Fruit fly (Drosophila melanogaster) whole organism, embryonic: ENCODE measurements around the gene Hpd.

ENCODE experiments used
- Abd-B ChIP-seq: fragments of 200-800 bp; sonication (Bioruptor generic); optimal IDR thresholded peaks from 2 replicates; lab custom pipeline; 2018; ENCODE audit warnings: missing biosample characterization, mild to moderate bottlenecking, missing genetic modification characterization, moderate library complexity
- Adf1 ChIP-seq: fragments of 200-800 bp; sonication (Bioruptor generic); IDR thresholded peaks from 2 replicates; pipeline ENCODE4 v1.3.6; 2022; ENCODE audit warnings: missing biosample characterization, missing genetic modification characterization
- Bgb ChIP-seq: fragments of 200-800 bp; sonication (Bioruptor generic); IDR thresholded peaks from 2 replicates; pipeline ENCODE4 v1.3.6; 2022; ENCODE audit warnings: missing biosample characterization, missing genetic modification characterization; ENCODE audit not compliant: partially characterized antibody
- CG10209 ChIP-seq: fragments of 200-800 bp; sonication (Bioruptor generic); optimal IDR thresholded peaks from 3 replicates; lab custom pipeline; 2017; ENCODE audit warnings: missing biosample characterization, mild to moderate bottlenecking, missing genetic modification characterization, missing genetic modification reagents
- CG11247 ChIP-seq: fragments of 200-800 bp; sonication (Bioruptor generic); IDR thresholded peaks from 2 replicates; pipeline ENCODE4 v1.3.6; 2022; ENCODE audit warnings: missing biosample characterization, missing genetic modification characterization
- CG12769 ChIP-seq: fragments of 200-800 bp; sonication (Bioruptor generic); optimal IDR thresholded peaks from 2 replicates; lab custom pipeline; 2019; ENCODE audit warnings: missing biosample characterization, mild to moderate bottlenecking, missing genetic modification characterization, moderate library complexity
- CG14667 ChIP-seq: fragments of 200-800 bp; sonication (Bioruptor generic); IDR thresholded peaks from 2 replicates; pipeline ENCODE4 v1.3.6; 2022; ENCODE audit warnings: missing biosample characterization, missing genetic modification characterization
- CG14860 ChIP-seq: fragments of 200-800 bp; sonication (Bioruptor generic); IDR thresholded peaks from 3 replicates; pipeline ENCODE4 v1.3.6; 2022; ENCODE audit warnings: missing biosample characterization, missing genetic modification characterization; ENCODE audit not compliant: partially characterized antibody
- CG2116 ChIP-seq: fragments of 200-800 bp; sonication (Bioruptor generic); optimal IDR thresholded peaks from 3 replicates; lab custom pipeline; 2018; ENCODE audit warnings: missing biosample characterization, mild to moderate bottlenecking, missing genetic modification characterization
- CG4617 ChIP-seq: fragments of 200-800 bp; sonication (Bioruptor generic); optimal IDR thresholded peaks from 3 replicates; lab custom pipeline; 2016; ENCODE audit warnings: missing biosample characterization, missing genetic modification characterization, borderline replicate concordance
- CG5245 ChIP-seq: fragments of 200-800 bp; sonication (Bioruptor generic); optimal IDR thresholded peaks from 3 replicates; lab custom pipeline; 2016; ENCODE audit warnings: missing biosample characterization, missing genetic modification characterization
- CG6765 ChIP-seq: fragments of 200-800 bp; sonication (Bioruptor generic); optimal IDR thresholded peaks from 3 replicates; lab custom pipeline; 2017; ENCODE audit warnings: missing biosample characterization, mild to moderate bottlenecking, missing genetic modification characterization
- Dfd ChIP-seq, 2 experiments: fragments of >200 bp; optimal IDR thresholded peaks; 2 replicates each; lab custom pipeline; 2017; ENCODE audit warnings: missing biosample characterization in 2 of 2, missing genetic modification characterization in 2 of 2
- Dip2 ChIP-seq: fragments of 200-800 bp; sonication (Bioruptor generic); IDR thresholded peaks from 2 replicates; pipeline ENCODE4 v1.3.6; 2022; ENCODE audit warnings: missing biosample characterization, missing genetic modification characterization
- Dip3 ChIP-seq: fragments of 200-800 bp; sonication (Bioruptor generic); optimal IDR thresholded peaks from 3 replicates; lab custom pipeline; 2016; ENCODE audit warnings: missing biosample characterization, missing genetic modification characterization
- Doc3 ChIP-seq: fragments of 200-800 bp; sonication (Bioruptor generic); IDR thresholded peaks from 3 replicates; pipeline ENCODE4 v1.3.6; 2022; ENCODE audit warnings: missing biosample characterization, missing genetic modification characterization; ENCODE audit not compliant: partially characterized antibody
- Dref ChIP-seq: fragments of 200-800 bp; sonication (Bioruptor generic); IDR thresholded peaks from 2 replicates; pipeline ENCODE4 v1.3.6; 2022; ENCODE audit warnings: missing biosample characterization, missing genetic modification characterization
- Fer3 ChIP-seq: fragments of 200-800 bp; sonication (Bioruptor generic); optimal IDR thresholded peaks from 2 replicates; lab custom pipeline; 2018; ENCODE audit warnings: missing biosample characterization, mild to moderate bottlenecking, missing genetic modification characterization, moderate library complexity
- Hey ChIP-seq: fragments of 200-800 bp; sonication (Bioruptor generic); optimal IDR thresholded peaks from 3 replicates; lab custom pipeline; 2018; ENCODE audit warnings: missing biosample characterization, mild to moderate bottlenecking, missing genetic modification characterization
- Hsf ChIP-seq: fragments of 200-800 bp; sonication (Bioruptor generic); optimal IDR thresholded peaks from 3 replicates; lab custom pipeline; 2016; ENCODE audit warnings: missing biosample characterization, missing genetic modification characterization
- Lhr ChIP-seq: fragments of 200-800 bp; sonication (Bioruptor generic); optimal IDR thresholded peaks from 3 replicates; lab custom pipeline; 2017; ENCODE audit warnings: mild to moderate bottlenecking, missing biosample characterization, missing genetic modification reagents, missing genetic modification characterization
- Lpt ChIP-seq: fragments of >200 bp; optimal IDR thresholded peaks from 2 replicates; lab custom pipeline; 2018; ENCODE audit warnings: missing biosample characterization, missing genetic modification characterization
- MBD-R2 ChIP-seq: fragments of 200-800 bp; sonication (Bioruptor generic); IDR thresholded peaks from 2 replicates; pipeline ENCODE4 v1.3.6; 2022; ENCODE audit warnings: missing biosample characterization, missing genetic modification characterization
- Max ChIP-seq: fragments of 200-800 bp; sonication (Bioruptor generic); optimal IDR thresholded peaks from 2 replicates; lab custom pipeline; 2016; ENCODE audit warnings: missing biosample characterization, mild to moderate bottlenecking, missing genetic modification characterization
- PHDP ChIP-seq: fragments of 200-800 bp; sonication (Bioruptor generic); optimal IDR thresholded peaks from 3 replicates; lab custom pipeline; 2018; ENCODE audit warnings: missing biosample characterization, mild to moderate bottlenecking, missing genetic modification characterization, moderate library complexity
- Ravus ChIP-seq: fragments of 200-800 bp; sonication (Bioruptor generic); IDR thresholded peaks from 2 replicates; pipeline ENCODE4 v1.3.6; 2022; ENCODE audit warnings: missing biosample characterization, missing genetic modification characterization
- Taf1 ChIP-seq: fragments of 200-800 bp; sonication (Bioruptor generic); IDR thresholded peaks from 2 replicates; pipeline ENCODE4 v1.3.6; 2022; ENCODE audit warnings: missing biosample characterization, missing genetic modification characterization
- Tbp ChIP-seq: fragments of >200 bp; optimal IDR thresholded peaks from 2 replicates; lab custom pipeline; 2018; ENCODE audit warnings: missing biosample characterization, missing genetic modification characterization
- Xbp1 ChIP-seq: fragments of 200-800 bp; sonication (Bioruptor generic); optimal IDR thresholded peaks from 3 replicates; lab custom pipeline; 2016; ENCODE audit warnings: missing biosample characterization, mild to moderate bottlenecking, missing genetic modification characterization
- chinmo ChIP-seq: fragments of 200-800 bp; sonication (Bioruptor generic); IDR thresholded peaks from 4 replicates; pipeline ENCODE4 v1.3.6; 2022; ENCODE audit warnings: missing biosample characterization, missing genetic modification characterization; ENCODE audit not compliant: partially characterized antibody
- cwo ChIP-seq: fragments of 200-800 bp; sonication (Bioruptor generic); optimal IDR thresholded peaks from 3 replicates; lab custom pipeline; 2017; ENCODE audit warnings: missing biosample characterization, missing genetic modification characterization, mild to moderate bottlenecking, moderate library complexity, missing genetic modification reagents
- ems ChIP-seq: fragments of 200-800 bp; sonication (Bioruptor generic); optimal IDR thresholded peaks from 3 replicates; lab custom pipeline; 2016; ENCODE audit warnings: missing biosample characterization, missing genetic modification characterization
- ewg ChIP-seq: fragments of 200-800 bp; sonication (Bioruptor generic); optimal IDR thresholded peaks from 3 replicates; lab custom pipeline; 2017; ENCODE audit warnings: mild to moderate bottlenecking, missing biosample characterization, missing genetic modification reagents, missing genetic modification characterization
- exex ChIP-seq: fragments of 200-800 bp; sonication (Bioruptor generic); optimal IDR thresholded peaks from 4 replicates; lab custom pipeline; 2018; ENCODE audit warnings: missing biosample characterization, mild to moderate bottlenecking, missing genetic modification characterization, moderate library complexity
- gce ChIP-seq: fragments of 200-800 bp; sonication (Bioruptor generic); IDR thresholded peaks from 3 replicates; pipeline ENCODE4 v1.3.6; 2022; ENCODE audit warnings: missing biosample characterization, missing genetic modification characterization
- lilli ChIP-seq: fragments of 200-800 bp; sonication (Bioruptor generic); optimal IDR thresholded peaks from 3 replicates; lab custom pipeline; 2016; ENCODE audit warnings: missing biosample characterization, missing genetic modification characterization
- row ChIP-seq: fragments of 200-800 bp; sonication (Bioruptor generic); IDR thresholded peaks from 3 replicates; pipeline ENCODE4 v1.3.6; 2022; ENCODE audit warnings: missing biosample characterization, missing genetic modification characterization
- sug ChIP-seq: fragments of 200-800 bp; optimal IDR thresholded peaks from 2 replicates; lab custom pipeline; 2019; ENCODE audit warnings: missing biosample characterization, mild to moderate bottlenecking, missing genetic modification characterization, moderate library complexity
- tap ChIP-seq: fragments of 200-800 bp; optimal IDR thresholded peaks from 3 replicates; lab custom pipeline; 2019; ENCODE audit warnings: missing biosample characterization, mild to moderate bottlenecking, missing genetic modification characterization, moderate library complexity
- tgo ChIP-seq: fragments of 200-800 bp; sonication (Bioruptor generic); IDR thresholded peaks from 3 replicates; pipeline ENCODE4 v1.3.6; 2022; ENCODE audit warnings: missing biosample characterization, missing genetic modification characterization
- zfh2 ChIP-seq: fragments of 200-800 bp; sonication (Bioruptor generic); optimal IDR thresholded peaks from 2 replicates; lab custom pipeline; 2016; ENCODE audit warnings: missing biosample characterization, missing genetic modification characterization

The Hpd gene

DNA sequence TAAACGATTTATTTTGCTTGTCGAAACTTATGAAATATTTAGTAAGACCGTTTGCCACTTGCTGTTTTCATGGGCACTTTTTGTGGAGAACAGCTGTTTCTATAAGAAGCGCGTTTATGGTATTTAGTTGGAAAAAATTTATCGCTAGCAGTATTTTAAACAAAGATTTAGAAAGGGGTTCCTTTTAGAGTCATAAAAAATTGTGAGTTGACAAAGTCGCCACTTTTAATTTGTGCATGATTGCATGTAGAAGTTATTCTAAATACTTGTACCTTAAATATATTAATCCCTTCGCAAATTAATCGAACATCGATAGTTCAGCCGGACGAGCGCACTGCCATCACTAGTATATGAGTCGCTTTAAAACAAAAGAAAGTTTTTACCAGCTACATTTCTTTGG, 7.4 kb downstream of the Hpd start, which contains the start of the genes Las and Psn (continued):
- TF ChIP-seq ewg (no peak), Dref (GFP tag; lab: Robert Waterston, UW) (peak; percentile 63), Lpt (GFP tag; lab: Kevin White, UChicago) (no peak), Hsf (GFP tag; lab: Kevin White, UChicago) (peak; percentile 18), gce (GFP tag; lab: Robert Waterston, UW) (no peak), Doc3 (GFP tag; lab: Robert Waterston, UW) (peak; percentile 69), ems (GFP tag; lab: Kevin White, UChicago) (no peak), cwo (no peak), tap (tag; lab: Kevin White, UChicago) (no peak), zfh2 (GFP tag; lab: Kevin White, UChicago) (peak; percentile 27), Dip2 (GFP tag; lab: Robert Waterston, UW) (no peak), exex (no peak), CG2116 (GFP tag; lab: Kevin White, UChicago) (peak; percentile 69), CG10209 (no peak), row (GFP tag; lab: Robert Waterston, UW) (peak; percentile 50), Lhr (GFP tag; lab: Kevin White, UChicago) (peak; percentile 9), Dip3 (GFP tag; lab: Kevin White, UChicago) (no peak), CG5245 (GFP tag; lab: Kevin White, UChicago) (no peak), PHDP (tag; lab: Kevin White, UChicago) (no peak), CG4617 (GFP tag; lab: Kevin White, UChicago) (peak; percentile 51), CG11247 (GFP tag; lab: Robert Waterston, UW) (no peak), Taf1 (GFP tag; lab: Robert Waterston, UW) (no peak), Abd-B (GFP tag; lab: Kevin White, UChicago) (no peak), CG14860 (peak; percentile 50; the same call in 2 of the 3 replicates), tgo (no peak), CG12769 (tag; lab: Kevin White, UChicago) (no peak), Max (GFP tag; lab: Kevin White, UChicago) (no peak), MBD-R2 (GFP tag; lab: Robert Waterston, UW) (peak; percentile 60), CG14667 (GFP tag; lab: Robert Waterston, UW) (no peak), Ravus (GFP tag; lab: Robert Waterston, UW) (no peak), CG6765 (no peak), Fer3 (tag; lab: Kevin White, UChicago) (no peak), Hey (tag; lab: Kevin White, UChicago) (no peak), lilli (peak; percentile 44), Xbp1 (GFP tag; lab: Kevin White, UChicago) (no peak), Dfd (GFP tag; optimal IDR thresholded peaks at IDR 0.05; lab: Kevin White, UChicago) (no peak), Adf1 (no peak), chinmo (GFP tag; lab: Robert Waterston, UW) (no peak)
- TF ChIP-seq, all 482 proteins: peak for 77

DNA sequence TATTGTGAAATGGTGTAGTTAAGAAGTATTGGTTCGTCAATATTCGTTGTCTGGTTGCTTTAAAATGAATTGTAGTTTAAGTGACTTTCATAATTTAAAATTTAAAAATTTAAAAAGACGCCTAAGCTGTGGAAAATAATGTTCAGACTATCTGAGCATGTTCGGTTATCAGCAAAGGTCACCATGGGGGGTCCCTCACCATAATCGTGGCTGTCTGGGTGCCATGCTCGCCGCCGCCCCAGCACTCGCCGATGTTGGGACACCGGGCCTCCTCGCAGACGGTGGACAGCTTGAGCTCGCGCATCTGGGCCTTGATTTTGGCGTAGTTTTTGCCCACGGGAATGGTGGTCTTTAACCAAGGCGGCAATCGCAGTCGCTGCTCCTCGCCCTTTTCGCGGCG, 8.1 kb downstream of the Hpd start:
- TF ChIP-seq Bgb (GFP tag; lab: Robert Waterston, UW) (peak; percentile 13), Dip2 (GFP tag; lab: Robert Waterston, UW) (no peak), Tbp (GFP tag; lab: Kevin White, UChicago) (no peak), sug (tag; lab: Kevin White, UChicago) (peak; percentile 99)
